Worm (Caenorhabditis elegans) whole organism, L2 larva: ENCODE results near the gene Y66C5A.2.

Experiments
- C34F6.9 ChIP-seq: fragments of 150-350 bp; optimal IDR thresholded peaks from 2 replicates; lab custom pipeline; 2014; ENCODE audit warnings: missing biosample characterization, missing genetic modification characterization
- F13H6.1 ChIP-seq: sonication (generic microtip); optimal IDR thresholded peaks from 2 replicates; lab custom pipeline; 2016; ENCODE audit warnings: missing genetic modification characterization, missing compliant biosample characterization
- R02D3.7 ChIP-seq: fragments of 150-350 bp; optimal IDR thresholded peaks from 2 replicates; lab custom pipeline; 2014; ENCODE audit warnings: missing biosample characterization, missing genetic modification characterization
- Y55F3AM.14 ChIP-seq: fragments of 200-800 bp; sonication (Bioruptor generic); optimal IDR thresholded peaks from 2 replicates; lab custom pipeline; 2018; ENCODE audit warnings: mild to moderate bottlenecking, missing genetic modification characterization, missing compliant biosample characterization
- ZK546.5 ChIP-seq: sonication (generic microtip); optimal IDR thresholded peaks from 2 replicates; lab custom pipeline; 2017; ENCODE audit warnings: missing biosample characterization, missing genetic modification characterization
- alr-1 ChIP-seq: fragments of 150-350 bp; optimal IDR thresholded peaks from 2 replicates; lab custom pipeline; 2014; ENCODE audit warnings: missing biosample characterization, missing genetic modification characterization
- aly-2 ChIP-seq: fragments of 150-350 bp; optimal IDR thresholded peaks from 2 replicates; lab custom pipeline; 2014; ENCODE audit warnings: missing biosample characterization, missing genetic modification characterization
- ama-1 ChIP-seq: fragments of 150-350 bp; optimal IDR thresholded peaks from 2 replicates; lab custom pipeline; 2018; ENCODE audit warnings: inconsistent platforms
- blmp-1 ChIP-seq: sonication (generic microtip); optimal IDR thresholded peaks from 2 replicates; lab custom pipeline; 2017; ENCODE audit warnings: missing genetic modification characterization, mild to moderate bottlenecking, missing compliant biosample characterization, antibody characterized with exemption, moderate library complexity; ENCODE audit not compliant: insufficient read depth
- ceh-16 ChIP-seq: fragments of 150-350 bp; optimal IDR thresholded peaks from 2 replicates; lab custom pipeline; 2014; ENCODE audit warnings: missing biosample characterization, missing genetic modification characterization
- crh-2 ChIP-seq: sonication (generic microtip); optimal IDR thresholded peaks from 2 replicates; lab custom pipeline; 2017; ENCODE audit warnings: missing biosample characterization, missing genetic modification characterization
- dmd-4 ChIP-seq: sonication (generic microtip); optimal IDR thresholded peaks from 2 replicates; lab custom pipeline; 2017; ENCODE audit warnings: missing biosample characterization, missing genetic modification characterization
- egl-27 ChIP-seq: sonication (generic microtip); optimal IDR thresholded peaks from 3 replicates; lab custom pipeline; 2017; ENCODE audit warnings: missing biosample characterization, missing genetic modification reagents, missing genetic modification characterization
- elt-1 ChIP-seq: fragments of 150-350 bp; optimal IDR thresholded peaks from 2 replicates; lab custom pipeline; 2014; ENCODE audit warnings: missing biosample characterization, missing genetic modification characterization
- fos-1 ChIP-seq: fragments of 150-350 bp; optimal IDR thresholded peaks from 2 replicates; lab custom pipeline; 2014; ENCODE audit warnings: missing biosample characterization, missing genetic modification characterization
- gmeb-1 ChIP-seq: fragments of 150-350 bp; optimal IDR thresholded peaks from 2 replicates; lab custom pipeline; 2014; ENCODE audit warnings: missing biosample characterization, missing genetic modification characterization
- lin-11 ChIP-seq: fragments of 150-350 bp; sonication (generic microtip); optimal IDR thresholded peaks from 2 replicates; lab custom pipeline; 2014; ENCODE audit warnings: missing biosample characterization, missing genetic modification characterization, inconsistent platforms, mixed read lengths
- lin-13 ChIP-seq: fragments of 150-350 bp; optimal IDR thresholded peaks from 2 replicates; lab custom pipeline; 2014; ENCODE audit warnings: missing biosample characterization, missing genetic modification reagents, missing genetic modification characterization
- lsy-2 ChIP-seq, 2 experiments: fragments of 150-350 bp in 1 of 2; sonication (generic microtip) in 1 of 2; optimal IDR thresholded peaks; 2 replicates each; lab custom pipeline; 2014 to 2017; ENCODE audit warnings: missing biosample characterization in 2 of 2, missing genetic modification characterization in 2 of 2
- mab-5 ChIP-seq: fragments of 150-350 bp; optimal IDR thresholded peaks from 2 replicates; lab custom pipeline; 2014; ENCODE audit warnings: missing biosample characterization, missing genetic modification characterization
- mbf-1 ChIP-seq: sonication (generic microtip); optimal IDR thresholded peaks from 2 replicates; lab custom pipeline; 2017; ENCODE audit warnings: missing biosample characterization, missing genetic modification characterization
- mdl-1 ChIP-seq, 2 experiments: fragments of 150-350 bp in 1 of 2; sonication (generic microtip) in 1 of 2; optimal IDR thresholded peaks; 2 replicates each; lab custom pipeline; 2017; ENCODE audit warnings: missing biosample characterization in 2 of 2, missing genetic modification characterization in 2 of 2
- nhr-10 ChIP-seq: sonication (generic microtip); optimal IDR thresholded peaks from 2 replicates; lab custom pipeline; 2017; ENCODE audit warnings: missing biosample characterization, missing genetic modification characterization
- nhr-12 ChIP-seq: fragments of 150-350 bp; optimal IDR thresholded peaks from 2 replicates; lab custom pipeline; 2014; ENCODE audit warnings: missing biosample characterization, missing genetic modification characterization
- nhr-129 ChIP-seq: fragments of 150-350 bp; optimal IDR thresholded peaks from 2 replicates; lab custom pipeline; 2014; ENCODE audit warnings: missing biosample characterization, missing genetic modification characterization
- nhr-21 ChIP-seq: fragments of 150-350 bp; optimal IDR thresholded peaks from 2 replicates; lab custom pipeline; 2014; ENCODE audit warnings: missing biosample characterization, missing genetic modification characterization
- nhr-237 ChIP-seq: fragments of 150-350 bp; optimal IDR thresholded peaks from 2 replicates; lab custom pipeline; 2014; ENCODE audit warnings: missing biosample characterization, missing genetic modification characterization
- nhr-25 ChIP-seq: fragments of 150-350 bp; sonication (generic microtip); optimal IDR thresholded peaks from 3 replicates; lab custom pipeline; 2014; ENCODE audit warnings: missing biosample characterization, missing genetic modification characterization
- nhr-77 ChIP-seq: fragments of 150-350 bp; optimal IDR thresholded peaks from 2 replicates; lab custom pipeline; 2014; ENCODE audit warnings: missing biosample characterization, missing genetic modification characterization
- peb-1 ChIP-seq: fragments of 150-350 bp; optimal IDR thresholded peaks from 2 replicates; lab custom pipeline; 2014; ENCODE audit warnings: missing biosample characterization, missing genetic modification characterization
- sem-4 ChIP-seq: fragments of 150-350 bp; optimal IDR thresholded peaks from 2 replicates; lab custom pipeline; 2014; ENCODE audit warnings: missing biosample characterization, missing genetic modification reagents, missing genetic modification characterization
- skn-1 ChIP-seq: sonication (generic microtip); optimal IDR thresholded peaks from 2 replicates; lab custom pipeline; 2017; ENCODE audit warnings: missing biosample characterization, missing genetic modification characterization
- sma-3 ChIP-seq: sonication (generic microtip); optimal IDR thresholded peaks from 2 replicates; lab custom pipeline; 2016; ENCODE audit warnings: missing genetic modification reagents, missing genetic modification characterization, missing compliant biosample characterization
- sma-9 ChIP-seq, 2 experiments: fragments of 150-350 bp in 1 of 2; sonication (generic microtip) in 1 of 2; optimal IDR thresholded peaks; 2 replicates each; lab custom pipeline; 2014 to 2016; ENCODE audit warnings: missing genetic modification characterization in 2 of 2, mild to moderate bottlenecking in 1 of 2, missing biosample characterization in 1 of 2, missing compliant biosample characterization in 1 of 2, missing genetic modification reagents in 1 of 2, moderate library complexity in 1 of 2
- snpc-4 ChIP-seq: fragments of 150-350 bp; optimal IDR thresholded peaks from 2 replicates; lab custom pipeline; 2014; ENCODE audit warnings: missing biosample characterization, missing genetic modification characterization
- unc-39 ChIP-seq: fragments of 150-350 bp; optimal IDR thresholded peaks from 2 replicates; lab custom pipeline; 2014; ENCODE audit warnings: missing biosample characterization, missing genetic modification characterization
- unc-55 ChIP-seq: fragments of 150-350 bp; sonication (generic microtip); optimal IDR thresholded peaks from 3 replicates; lab custom pipeline; 2014; ENCODE audit warnings: missing biosample characterization, missing genetic modification reagents, missing genetic modification characterization
- unc-62 ChIP-seq: fragments of 150-350 bp; optimal IDR thresholded peaks from 2 replicates; lab custom pipeline; 2014; ENCODE audit warnings: missing biosample characterization, missing genetic modification reagents, missing genetic modification characterization
- zag-1 ChIP-seq: fragments of 150-350 bp; optimal IDR thresholded peaks from 2 replicates; lab custom pipeline; 2014; ENCODE audit warnings: missing biosample characterization, missing genetic modification characterization
- ztf-11 ChIP-seq: sonication (generic microtip); optimal IDR thresholded peaks from 2 replicates; lab custom pipeline; 2017; ENCODE audit warnings: missing biosample characterization, missing genetic modification characterization
- ztf-4 ChIP-seq: fragments of 150-350 bp; optimal IDR thresholded peaks from 2 replicates; lab custom pipeline; 2014; ENCODE audit warnings: missing biosample characterization, missing genetic modification characterization

The Y66C5A.2 gene

ce11 chrX:14503800-14504550 is 43.5 kb downstream of the Y66C5A.2 start, which contains the start of gene M163.1:
Gene M163.1, minus strand, starts transcription at chrX:14503824.
- TF ChIP-seq unc-39 (tag; lab: Kevin White, UChicago) (no peak), F13H6.1 (tag; lab: Kevin White, UChicago) (peak; percentile 27), sma-9 (GFP tag; optimal IDR thresholded peaks at IDR 0.05; lab: Kevin White, UChicago) (peak; percentile 6), sma-9 (tag; optimal IDR thresholded peaks at IDR 0.05; lab: Kevin White, UChicago) (no peak), fos-1 (tag; lab: Kevin White, UChicago) (peak; percentile 39), ceh-16 (peak; percentile 71)

- TF ChIP-seq sma-9 (GFP tag; optimal IDR thresholded peaks at IDR 0.05; lab: Kevin White, UChicago) (peak; percentile 60), sma-9 (tag; optimal IDR thresholded peaks at IDR 0.05; lab: Kevin White, UChicago) (no peak), zag-1 (no peak), unc-62 (GFP tag; lab: Kevin White, UChicago) (no peak), unc-39 (tag; lab: Kevin White, UChicago) (no peak), Y55F3AM.14 (GFP tag; lab: Kevin White, UChicago) (peak; percentile 11), fos-1 (tag; lab: Kevin White, UChicago) (peak; percentile 13), lin-13 (GFP tag; lab: Kevin White, UChicago) (no peak)
These were observed 44.0 kb downstream of the Y66C5A.2 start for ce11 chrX:14504551-14504902.

- TF ChIP-seq sma-3 = peak; percentile 24
- no peak for TF ChIP-seq R02D3.7 (tag; lab: Kevin White, UChicago)
- TF ChIP-seq aly-2 (tag; lab: Kevin White, UChicago) = no peak
- TF ChIP-seq lin-13 (GFP tag; lab: Kevin White, UChicago) = no peak
- no peak for TF ChIP-seq zag-1
- TF ChIP-seq gmeb-1 (tag; lab: Kevin White, UChicago) = peak; percentile 51
- no peak for TF ChIP-seq alr-1
- no peak for TF ChIP-seq ztf-4 (tag; lab: Kevin White, UChicago)
- peak in 1 of 2 experiments; percentile 30 for TF ChIP-seq lsy-2 (tag; optimal IDR thresholded peaks at IDR 0.05; lab: Kevin White, UChicago)
- TF ChIP-seq unc-55 (GFP tag; lab: Kevin White, UChicago) = no peak
- TF ChIP-seq egl-27 (tag; lab: Kevin White, UChicago) = peak; percentile 43
- TF ChIP-seq mdl-1 (tag; optimal IDR thresholded peaks at IDR 0.05; lab: Kevin White, UChicago) = no peak
- peak; percentile 83 for TF ChIP-seq sma-9 (GFP tag; optimal IDR thresholded peaks at IDR 0.05; lab: Kevin White, UChicago)
- peak; percentile 5 for TF ChIP-seq sma-9 (tag; optimal IDR thresholded peaks at IDR 0.05; lab: Kevin White, UChicago)
- TF ChIP-seq mbf-1 (tag; lab: Kevin White, UChicago) = no peak
- no peak for TF ChIP-seq elt-1 (tag; lab: Kevin White, UChicago)
- no peak for TF ChIP-seq ztf-11
- TF ChIP-seq nhr-12 (tag; lab: Kevin White, UChicago) = no peak
- TF ChIP-seq F13H6.1 (tag; lab: Kevin White, UChicago) = peak; percentile 84
- TF ChIP-seq sem-4 (tag; lab: Kevin White, UChicago) = no peak
- no peak for TF ChIP-seq skn-1
- peak; percentile 92 for TF ChIP-seq fos-1 (tag; lab: Kevin White, UChicago)
- TF ChIP-seq nhr-77 (tag; lab: Kevin White, UChicago) = no peak
- TF ChIP-seq peb-1 (tag; lab: Kevin White, UChicago) = no peak
- TF ChIP-seq C34F6.9 (tag; lab: Kevin White, UChicago) = peak; percentile 61
- peak; percentile 66 for TF ChIP-seq nhr-129 (tag; lab: Kevin White, UChicago)
- peak; percentile 62 for TF ChIP-seq nhr-25
- peak; percentile 44 for TF ChIP-seq blmp-1 (tag; lab: Kevin White, UChicago)
- peak; percentile 20 for TF ChIP-seq crh-2
These were observed 45.3 kb downstream of the Y66C5A.2 start for ce11 chrX:14505578-14506353.

ce11 chrX:14507992-14508391 is 47.5 kb downstream of the Y66C5A.2 start:
- TF ChIP-seq sma-9 (GFP tag; optimal IDR thresholded peaks at IDR 0.05; lab: Kevin White, UChicago) = peak; percentile 80
- no peak for TF ChIP-seq sma-9 (tag; optimal IDR thresholded peaks at IDR 0.05; lab: Kevin White, UChicago)
- TF ChIP-seq R02D3.7 (tag; lab: Kevin White, UChicago) = no peak
- TF ChIP-seq unc-62 (GFP tag; lab: Kevin White, UChicago) = no peak
- TF ChIP-seq alr-1 = no peak
- no peak for TF ChIP-seq nhr-237 (tag; lab: Kevin White, UChicago)
- TF ChIP-seq ama-1 = no peak
- TF ChIP-seq lin-13 (GFP tag; lab: Kevin White, UChicago) = no peak
- peak; percentile 46 for TF ChIP-seq F13H6.1 (tag; lab: Kevin White, UChicago)
- TF ChIP-seq mbf-1 (tag; lab: Kevin White, UChicago) = no peak
- TF ChIP-seq elt-1 (tag; lab: Kevin White, UChicago) = no peak
- peak; percentile 26 for TF ChIP-seq sem-4 (tag; lab: Kevin White, UChicago)
- no peak for TF ChIP-seq lsy-2 (tag; optimal IDR thresholded peaks at IDR 0.05; lab: Kevin White, UChicago)
- TF ChIP-seq nhr-10 (tag; lab: Kevin White, UChicago) = no peak
- no peak for TF ChIP-seq gmeb-1 (tag; lab: Kevin White, UChicago)
- no peak for TF ChIP-seq unc-39 (tag; lab: Kevin White, UChicago)
- no peak for TF ChIP-seq skn-1
- TF ChIP-seq nhr-77 (tag; lab: Kevin White, UChicago) = no peak
- no peak for TF ChIP-seq ZK546.5 (tag; lab: Kevin White, UChicago)
- no peak for TF ChIP-seq unc-55 (GFP tag; lab: Kevin White, UChicago)
- TF ChIP-seq mab-5 (tag; lab: Kevin White, UChicago) = no peak
- TF ChIP-seq nhr-12 (tag; lab: Kevin White, UChicago) = no peak
- no peak for TF ChIP-seq snpc-4
- TF ChIP-seq lin-11 = no peak
- TF ChIP-seq crh-2 = no peak
- no peak for TF ChIP-seq dmd-4 (tag; lab: Kevin White, UChicago)
- TF ChIP-seq nhr-21 (tag; lab: Kevin White, UChicago) = peak; percentile 83
